Fruit fly (Drosophila melanogaster) whole organism, embryonic: Measurements from ENCODE around the gene Ppcs.

Source experiments
- CG1024 ChIP-seq: fragments of 200-800 bp; sonication (Bioruptor generic); IDR thresholded peaks from 2 replicates; pipeline ENCODE4 v1.3.6; 2022; ENCODE audit warnings: missing biosample characterization, missing genetic modification characterization
- CG12071 ChIP-seq: fragments of 200-800 bp; sonication (Bioruptor generic); optimal IDR thresholded peaks from 3 replicates; lab custom pipeline; 2018; ENCODE audit warnings: missing biosample characterization, mild to moderate bottlenecking, missing genetic modification characterization
- CG12299 ChIP-seq: fragments of 200-800 bp; sonication (Bioruptor generic); optimal IDR thresholded peaks from 2 replicates; lab custom pipeline; 2018; ENCODE audit warnings: missing biosample characterization, mild to moderate bottlenecking, missing genetic modification characterization
- CG1233 ChIP-seq: fragments of 200-800 bp; sonication (Bioruptor generic); optimal IDR thresholded peaks from 4 replicates; lab custom pipeline; 2018; ENCODE audit warnings: missing biosample characterization, mild to moderate bottlenecking, missing genetic modification characterization
- CG13287 ChIP-seq: fragments of 200-800 bp; sonication (Bioruptor generic); IDR thresholded peaks from 2 replicates; pipeline ENCODE4 v1.3.6; 2022; ENCODE audit warnings: missing biosample characterization, missing genetic modification characterization; ENCODE audit not compliant: partially characterized antibody
- CG15011 ChIP-seq: fragments of 200-800 bp; sonication (Bioruptor generic); optimal IDR thresholded peaks from 3 replicates; lab custom pipeline; 2018; ENCODE audit warnings: missing biosample characterization, mild to moderate bottlenecking, missing genetic modification characterization
- CG1603 ChIP-seq: fragments of 200-800 bp; sonication (Bioruptor generic); optimal IDR thresholded peaks from 2 replicates; lab custom pipeline; 2019; ENCODE audit warnings: missing biosample characterization, mild to moderate bottlenecking, missing genetic modification characterization, moderate library complexity
- CG17385 ChIP-seq: fragments of 200-800 bp; sonication (Bioruptor generic); optimal IDR thresholded peaks from 3 replicates; lab custom pipeline; 2018; ENCODE audit warnings: missing biosample characterization, mild to moderate bottlenecking, missing genetic modification characterization
- CG18262 ChIP-seq: fragments of 200-800 bp; optimal IDR thresholded peaks from 3 replicates; lab custom pipeline; 2019; ENCODE audit warnings: missing biosample characterization, mild to moderate bottlenecking, missing genetic modification characterization, moderate library complexity
- CG2678 ChIP-seq: fragments of 200-800 bp; sonication (Bioruptor generic); optimal IDR thresholded peaks from 3 replicates; lab custom pipeline; 2019; ENCODE audit warnings: missing biosample characterization, mild to moderate bottlenecking, missing genetic modification characterization, moderate library complexity
- CG30020 ChIP-seq: fragments of 200-800 bp; optimal IDR thresholded peaks from 2 replicates; lab custom pipeline; 2019; ENCODE audit warnings: missing biosample characterization, mild to moderate bottlenecking, missing genetic modification characterization, moderate library complexity
- CG30431 ChIP-seq: fragments of 200-800 bp; sonication (Bioruptor generic); optimal IDR thresholded peaks from 2 replicates; lab custom pipeline; 2017; ENCODE audit warnings: missing biosample characterization, missing genetic modification characterization
- CG34224 ChIP-seq: fragments of 200-800 bp; sonication (Bioruptor generic); IDR thresholded peaks from 3 replicates; pipeline ENCODE4 v1.3.6; 2022; ENCODE audit warnings: missing biosample characterization, missing genetic modification characterization; ENCODE audit not compliant: partially characterized antibody
- CG34422 ChIP-seq: fragments of 200-800 bp; sonication (Bioruptor generic); IDR thresholded peaks from 3 replicates; pipeline ENCODE4 v1.3.6; 2022; ENCODE audit warnings: missing biosample characterization, missing genetic modification characterization
- CG42726 ChIP-seq: fragments of 200-800 bp; sonication (Bioruptor generic); IDR thresholded peaks from 2 replicates; pipeline ENCODE4 v1.3.6; 2022; ENCODE audit warnings: missing biosample characterization, missing genetic modification characterization; ENCODE audit not compliant: partially characterized antibody
- CG4360 ChIP-seq: fragments of 200-800 bp; sonication (Bioruptor generic); IDR thresholded peaks from 2 replicates; pipeline ENCODE4 v1.3.6; 2022; ENCODE audit warnings: missing biosample characterization, missing genetic modification characterization
- CG43689 ChIP-seq: fragments of 200-800 bp; sonication (Bioruptor generic); IDR thresholded peaks from 2 replicates; pipeline ENCODE4 v1.3.6; 2022; ENCODE audit warnings: missing biosample characterization, missing genetic modification characterization
- CG4707 ChIP-seq: fragments of 200-800 bp; sonication (Bioruptor generic); optimal IDR thresholded peaks from 2 replicates; lab custom pipeline; 2018; ENCODE audit warnings: missing biosample characterization, mild to moderate bottlenecking, missing genetic modification characterization, moderate library complexity
- CG8944 ChIP-seq: fragments of 200-800 bp; sonication (Bioruptor generic); optimal IDR thresholded peaks from 3 replicates; lab custom pipeline; 2016; ENCODE audit warnings: missing biosample characterization, missing genetic modification characterization
- CG9437 ChIP-seq: fragments of 200-800 bp; sonication (Bioruptor generic); optimal IDR thresholded peaks from 2 replicates; lab custom pipeline; 2018; ENCODE audit warnings: missing biosample characterization, mild to moderate bottlenecking, missing genetic modification characterization
- Deaf1 ChIP-seq: fragments of 200-800 bp; optimal IDR thresholded peaks from 3 replicates; lab custom pipeline; 2019; ENCODE audit warnings: missing biosample characterization, mild to moderate bottlenecking, missing genetic modification characterization, moderate library complexity
- Doc3 ChIP-seq: fragments of 200-800 bp; sonication (Bioruptor generic); IDR thresholded peaks from 3 replicates; pipeline ENCODE4 v1.3.6; 2022; ENCODE audit warnings: missing biosample characterization, missing genetic modification characterization; ENCODE audit not compliant: partially characterized antibody
- ERR ChIP-seq: fragments of 200-800 bp; sonication (Bioruptor generic); optimal IDR thresholded peaks from 2 replicates; lab custom pipeline; 2016; ENCODE audit warnings: missing biosample characterization, missing genetic modification characterization
- Eip74EF ChIP-seq, 2 experiments: fragments of 200-800 bp in 1 of 2; fragments of >200 bp in 1 of 2; sonication (Bioruptor generic) in 1 of 2; optimal IDR thresholded peaks; 2 replicates each; lab custom pipeline; 2017 to 2019; ENCODE audit warnings: missing biosample characterization in 2 of 2, missing genetic modification characterization in 2 of 2, mild to moderate bottlenecking in 1 of 2, moderate library complexity in 1 of 2
- Fer1 ChIP-seq: fragments of 200-800 bp; sonication (Bioruptor generic); optimal IDR thresholded peaks from 2 replicates; lab custom pipeline; 2017; ENCODE audit warnings: missing biosample characterization, mild to moderate bottlenecking, missing genetic modification characterization
- HmgZ ChIP-seq: fragments of 200-800 bp; sonication (Bioruptor generic); optimal IDR thresholded peaks from 2 replicates; lab custom pipeline; 2018; ENCODE audit warnings: missing biosample characterization, mild to moderate bottlenecking, missing genetic modification characterization
- Hr3 ChIP-seq: fragments of 200-800 bp; sonication (Bioruptor generic); optimal IDR thresholded peaks from 3 replicates; lab custom pipeline; 2016; ENCODE audit warnings: missing biosample characterization, missing genetic modification characterization
- Med ChIP-seq: fragments of 200-800 bp; sonication (Bioruptor generic); peaks from one replicate; lab custom pipeline; 2016; ENCODE audit warnings: missing biosample characterization, missing genetic modification characterization, mild to moderate bottlenecking, inconsistent platforms, moderate library complexity
- Optix ChIP-seq: fragments of 200-800 bp; sonication (Bioruptor generic); IDR thresholded peaks from 3 replicates; pipeline ENCODE4 v1.3.6; 2022; ENCODE audit warnings: missing biosample characterization, missing genetic modification characterization
- PHDP ChIP-seq: fragments of 200-800 bp; sonication (Bioruptor generic); optimal IDR thresholded peaks from 3 replicates; lab custom pipeline; 2018; ENCODE audit warnings: missing biosample characterization, mild to moderate bottlenecking, missing genetic modification characterization, moderate library complexity
- Sin3A ChIP-seq: fragments of >200 bp; optimal IDR thresholded peaks from 2 replicates; lab custom pipeline; 2018
- abd-A ChIP-seq: fragments of 200-800 bp; sonication (Bioruptor generic); optimal IDR thresholded peaks from 3 replicates; lab custom pipeline; 2019; ENCODE audit warnings: missing biosample characterization, mild to moderate bottlenecking, missing genetic modification characterization, moderate library complexity
- bbx ChIP-seq: fragments of 200-800 bp; sonication (Bioruptor generic); IDR thresholded peaks from 2 replicates; pipeline ENCODE4 v1.3.6; 2022; ENCODE audit warnings: missing biosample characterization, missing genetic modification characterization; ENCODE audit not compliant: partially characterized antibody
- bsh ChIP-seq, 2 experiments: fragments of 200-800 bp; sonication (Bioruptor generic); optimal IDR thresholded peaks; 2 replicates each; lab custom pipeline; 2017 to 2018; ENCODE audit warnings: mild to moderate bottlenecking in 2 of 2, missing biosample characterization in 2 of 2, missing genetic modification characterization in 2 of 2, moderate library complexity in 1 of 2
- cg ChIP-seq: fragments of 200-800 bp; sonication (Bioruptor generic); optimal IDR thresholded peaks from 3 replicates; lab custom pipeline; 2019; ENCODE audit warnings: missing biosample characterization, mild to moderate bottlenecking, missing genetic modification characterization, moderate library complexity
- chinmo ChIP-seq: fragments of 200-800 bp; sonication (Bioruptor generic); IDR thresholded peaks from 4 replicates; pipeline ENCODE4 v1.3.6; 2022; ENCODE audit warnings: missing biosample characterization, missing genetic modification characterization; ENCODE audit not compliant: partially characterized antibody
- crp ChIP-seq, 2 experiments: fragments of 200-800 bp; sonication (Bioruptor generic); optimal IDR thresholded peaks; 2 replicates in 1 of 2; 3 replicates in 1 of 2; lab custom pipeline; 2017; ENCODE audit warnings: missing biosample characterization in 2 of 2, missing genetic modification characterization in 2 of 2, mild to moderate bottlenecking in 1 of 2, moderate library complexity in 1 of 2
- dpn ChIP-seq, 2 experiments: fragments of 200-800 bp; sonication (Bioruptor generic); optimal IDR thresholded peaks; 3 replicates each; lab custom pipeline; 2016; ENCODE audit warnings: missing biosample characterization in 2 of 2, missing genetic modification characterization in 2 of 2
- gro ChIP-seq: fragments of 200-800 bp; sonication (Bioruptor generic); optimal IDR thresholded peaks from 2 replicates; lab custom pipeline; 2016; ENCODE audit warnings: missing biosample characterization, missing genetic modification characterization
- kni ChIP-seq: fragments of 200-800 bp; sonication (Bioruptor generic); optimal IDR thresholded peaks from 3 replicates; lab custom pipeline; 2017; ENCODE audit warnings: mild to moderate bottlenecking, missing biosample characterization, missing genetic modification reagents, missing genetic modification characterization
- luna ChIP-seq: fragments of 200-800 bp; sonication (Bioruptor generic); optimal IDR thresholded peaks from 2 replicates; lab custom pipeline; 2016; ENCODE audit warnings: missing biosample characterization, missing genetic modification characterization
- otp ChIP-seq: fragments of 200-800 bp; sonication (Bioruptor generic); IDR thresholded peaks from 3 replicates; pipeline ENCODE4, ENCODE4 v1.3.6; 2022; ENCODE audit warnings: missing biosample characterization, missing genetic modification characterization
- psq ChIP-seq: fragments of 200-800 bp; sonication (Bioruptor generic); optimal IDR thresholded peaks from 2 replicates; lab custom pipeline; 2017; ENCODE audit warnings: missing biosample characterization, missing genetic modification characterization
- ranshi ChIP-seq: fragments of 200-800 bp; sonication (Bioruptor generic); IDR thresholded peaks from 2 replicates; pipeline ENCODE4 v1.3.6; 2022; ENCODE audit warnings: missing biosample characterization, missing genetic modification characterization
- rib ChIP-seq: fragments of 200-800 bp; sonication (Bioruptor generic); IDR thresholded peaks from 2 replicates; pipeline ENCODE4 v1.3.6; 2022; ENCODE audit warnings: missing biosample characterization, missing genetic modification characterization
- sd ChIP-seq: fragments of 200-800 bp; sonication (Bioruptor generic); optimal IDR thresholded peaks from 3 replicates; lab custom pipeline; 2018; ENCODE audit warnings: missing biosample characterization, mild to moderate bottlenecking, missing genetic modification characterization, moderate library complexity
- trem ChIP-seq: fragments of 200-800 bp; optimal IDR thresholded peaks from 3 replicates; lab custom pipeline; 2019; ENCODE audit warnings: missing biosample characterization, mild to moderate bottlenecking, missing genetic modification characterization, moderate library complexity

Ppcs gene

DNA sequence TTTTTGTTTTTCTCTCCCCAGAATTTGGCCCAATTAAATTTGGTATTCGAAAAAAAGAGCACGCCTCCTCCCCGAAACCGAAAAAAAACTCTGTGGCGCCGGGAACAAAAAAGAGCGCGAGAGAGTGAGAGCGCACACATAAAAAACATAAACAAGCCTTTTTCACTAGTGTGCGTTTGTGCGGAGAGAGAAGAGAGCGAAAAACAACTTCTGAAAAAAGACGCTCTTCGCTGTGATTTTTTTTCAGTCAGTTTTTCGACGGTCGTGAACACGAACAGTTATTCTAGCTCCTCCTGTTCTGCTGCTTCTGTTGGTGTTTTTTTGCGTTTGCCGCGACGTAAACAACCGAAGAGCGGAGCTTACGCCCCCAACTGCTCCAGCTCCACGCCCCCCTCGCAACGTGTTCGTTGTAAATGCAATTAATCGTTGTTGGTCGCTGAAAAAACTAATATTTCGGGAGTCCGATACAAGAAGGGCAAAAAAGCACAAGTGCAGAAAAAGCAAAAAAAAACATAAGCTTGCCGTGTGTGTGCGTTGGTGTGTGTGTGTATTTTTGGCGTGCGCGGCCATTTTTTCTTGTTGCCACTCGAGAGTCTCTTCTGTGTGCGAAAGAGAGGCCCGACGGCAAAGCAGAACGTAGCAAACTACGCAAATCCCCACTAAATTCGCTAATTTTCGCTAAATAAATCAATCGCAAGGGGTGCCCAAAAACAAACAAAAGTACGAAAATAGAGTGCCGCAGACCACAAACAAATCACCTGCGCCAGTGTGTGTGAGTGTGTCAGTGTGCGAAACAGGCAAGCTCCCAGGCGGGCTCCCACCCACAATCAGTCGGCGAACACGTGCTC is 16.5 kb upstream of the Ppcs start, which contains the start of gene sqz:
sqz (plus strand) TSS at position 240 of the 848 bp plus-strand sequence.
- TF ChIP-seq CG4360 (GFP tag; lab: Robert Waterston, UW), result peak; percentile 76
- no peak for TF ChIP-seq Hr3 (GFP tag; lab: Kevin White, UChicago)
- peak; percentile 33 for TF ChIP-seq CG2678 (tag; lab: Kevin White, UChicago)
- TF ChIP-seq Sin3A (lab: Kevin White, UChicago), result no peak
- TF ChIP-seq sd (tag; lab: Kevin White, UChicago), result peak; percentile 43
- peak; percentile 36 for TF ChIP-seq CG12071 (GFP tag; lab: Kevin White, UChicago)
- peak; percentile 68 for TF ChIP-seq CG13287
- TF ChIP-seq CG1233 (GFP tag; lab: Kevin White, UChicago), result peak; percentile 6
- peak; percentile 15 for TF ChIP-seq CG4707 (GFP tag; lab: Kevin White, UChicago)
- TF ChIP-seq dpn (GFP tag; optimal IDR thresholded peaks at IDR 0.05; lab: Kevin White, UChicago), result peak in 1 of 2 experiments; percentile 7
- TF ChIP-seq CG1024, result no peak
- peak; percentile 62; the same call in 1 of the 3 replicates for TF ChIP-seq CG34422
- TF ChIP-seq Deaf1 (tag; lab: Kevin White, UChicago), result peak; percentile 87
- peak; percentile 78 for TF ChIP-seq Med (GFP tag; lab: Kevin White, UChicago)
- peak; percentile 2 for TF ChIP-seq HmgZ (tag; lab: Kevin White, UChicago)
- no peak for TF ChIP-seq CG8944 (GFP tag; lab: Kevin White, UChicago)
- TF ChIP-seq CG30431 (GFP tag; lab: Kevin White, UChicago), result no peak
- peak; percentile 16 for TF ChIP-seq gro
- peak; percentile 21 for TF ChIP-seq trem (tag; lab: Kevin White, UChicago)
- no peak for TF ChIP-seq CG30020 (tag; lab: Kevin White, UChicago)
- TF ChIP-seq Fer1 (GFP tag; lab: Kevin White, UChicago), result peak; percentile 45
- peak; percentile 35; the same call in 1 of the 2 replicates for TF ChIP-seq rib (GFP tag; lab: Robert Waterston, UW)
- peak; percentile 56 for TF ChIP-seq CG9437 (GFP tag; lab: Kevin White, UChicago)
- TF ChIP-seq CG42726 (GFP tag; lab: Robert Waterston, UW), result no peak; the same call in 1 of the 2 replicates
- TF ChIP-seq psq (GFP tag; lab: Kevin White, UChicago), result peak; percentile 50
- TF ChIP-seq Doc3 (GFP tag; lab: Robert Waterston, UW), result 0 out of 3 replicates have a peak, but pooled peaks have one; percentile 36
- peak; percentile 49 for TF ChIP-seq CG17385 (GFP tag; lab: Kevin White, UChicago)
- no peak for TF ChIP-seq CG1603 (tag; lab: Kevin White, UChicago)
- peak in 1 of 2 experiments; percentile 84 for TF ChIP-seq bsh (GFP tag; optimal IDR thresholded peaks at IDR 0.05; lab: Kevin White, UChicago)
- TF ChIP-seq Eip74EF (GFP tag; optimal IDR thresholded peaks at IDR 0.05; lab: Kevin White, UChicago), result peak in 1 of 2 experiments; percentile 17
- no peak for TF ChIP-seq ERR (GFP tag; lab: Kevin White, UChicago)
- TF ChIP-seq CG15011 (GFP tag; lab: Kevin White, UChicago), result no peak
- no peak for TF ChIP-seq luna
- TF ChIP-seq bbx (GFP tag; lab: Robert Waterston, UW), result peak; percentile 69
- TF ChIP-seq CG12299, result no peak
- no peak for TF ChIP-seq crp (GFP tag; optimal IDR thresholded peaks at IDR 0.05; lab: Kevin White, UChicago)
- TF ChIP-seq otp (GFP tag; lab: Robert Waterston, UW), result peak; percentile 8; the same call in 1 of the 3 replicates
- peak; percentile 94 for TF ChIP-seq cg (GFP tag; lab: Kevin White, UChicago)
- no peak for TF ChIP-seq Optix (GFP tag; lab: Robert Waterston, UW)
- peak; percentile 73 for TF ChIP-seq CG34224 (GFP tag; lab: Robert Waterston, UW)
- no peak for TF ChIP-seq CG43689 (GFP tag; lab: Robert Waterston, UW)
- peak; percentile 0 for TF ChIP-seq CG18262 (tag; lab: Kevin White, UChicago)
- TF ChIP-seq abd-A, result peak; percentile 68
- peak; percentile 73 for TF ChIP-seq kni (GFP tag; lab: Kevin White, UChicago)
- TF ChIP-seq PHDP, result peak; percentile 18
- peak; percentile 82; the same call in 3 of the 4 replicates for TF ChIP-seq chinmo
- TF ChIP-seq ranshi (GFP tag; lab: Robert Waterston, UW), result peak; percentile 23; the same call in 1 of the 2 replicates
